Worm (Caenorhabditis elegans): ENCODE measurements around the gene srz-48.
"Not testable (repeated sequence)": the region's sequence is repeated elsewhere in the genome, so short reads cannot be mapped to it uniquely, and the experiment has no call there.

Gene srz-48

DNA sequence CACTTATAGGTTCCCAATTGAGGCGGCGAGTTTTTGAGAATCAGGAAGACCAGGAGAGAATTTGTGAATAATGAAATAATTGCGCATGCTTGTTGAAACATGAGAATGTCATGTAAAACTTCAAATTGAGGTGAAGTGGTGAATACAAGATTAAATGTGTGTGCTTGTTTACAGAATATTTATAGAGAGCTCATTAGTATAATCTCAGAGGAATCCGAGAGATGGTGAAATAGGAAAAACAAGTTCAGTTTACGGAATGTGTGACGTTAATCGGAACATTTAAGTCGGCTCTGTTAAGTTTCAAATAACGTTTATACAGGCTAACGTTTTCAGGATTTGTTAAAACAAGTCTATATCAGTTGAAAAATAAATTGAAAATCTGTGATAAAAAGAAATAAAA is 1.9 kb downstream of the srz-48 start, which contains the start of gene str-200:
str-200 (minus strand) TSS at position 101 of the 400 bp plus-strand sequence.
- no peak for TF ChIP-seq sma-9 (GFP tag; optimal IDR thresholded peaks at IDR 0.05)
- TF ChIP-seq sma-9 (tag; optimal IDR thresholded peaks at IDR 0.05), result no peak
- TF ChIP-seq nhr-237 (tag; optimal IDR thresholded peaks at IDR 0.05), result no peak
- TF ChIP-seq zag-1 (tag; optimal IDR thresholded peaks at IDR 0.05), result no peak
- no peak for TF ChIP-seq mbf-1 (tag; optimal IDR thresholded peaks at IDR 0.05)
- no peak for TF ChIP-seq unc-39 (tag; optimal IDR thresholded peaks at IDR 0.05)
- TF ChIP-seq ZK546.5 (tag; optimal IDR thresholded peaks at IDR 0.05), result no peak
- no peak for TF ChIP-seq nhr-6 (tag; optimal IDR thresholded peaks at IDR 0.05)
- TF ChIP-seq mab-5 (tag; optimal IDR thresholded peaks at IDR 0.05), result no peak
- no peak for TF ChIP-seq nhr-77 (tag; optimal IDR thresholded peaks at IDR 0.05)
- TF ChIP-seq egl-27 (tag; optimal IDR thresholded peaks at IDR 0.05), result no peak
- no peak for TF ChIP-seq nhr-21 (tag; optimal IDR thresholded peaks at IDR 0.05)
- no peak for TF ChIP-seq mdl-1 (tag; optimal IDR thresholded peaks at IDR 0.05)
- TF ChIP-seq fos-1 (tag; optimal IDR thresholded peaks at IDR 0.05), result no peak
- no peak for TF ChIP-seq sem-4 (tag; optimal IDR thresholded peaks at IDR 0.05)
- TF ChIP-seq C34F6.9 (tag; optimal IDR thresholded peaks at IDR 0.05), result no peak
- no peak for TF ChIP-seq F13H6.1 (tag; optimal IDR thresholded peaks at IDR 0.05)
- no peak for TF ChIP-seq ceh-82 (tag; optimal IDR thresholded peaks at IDR 0.05)
- TF ChIP-seq peb-1 (tag; optimal IDR thresholded peaks at IDR 0.05), result no peak
- TF ChIP-seq nhr-25 (tag; optimal IDR thresholded peaks at IDR 0.05), result no peak

DNA sequence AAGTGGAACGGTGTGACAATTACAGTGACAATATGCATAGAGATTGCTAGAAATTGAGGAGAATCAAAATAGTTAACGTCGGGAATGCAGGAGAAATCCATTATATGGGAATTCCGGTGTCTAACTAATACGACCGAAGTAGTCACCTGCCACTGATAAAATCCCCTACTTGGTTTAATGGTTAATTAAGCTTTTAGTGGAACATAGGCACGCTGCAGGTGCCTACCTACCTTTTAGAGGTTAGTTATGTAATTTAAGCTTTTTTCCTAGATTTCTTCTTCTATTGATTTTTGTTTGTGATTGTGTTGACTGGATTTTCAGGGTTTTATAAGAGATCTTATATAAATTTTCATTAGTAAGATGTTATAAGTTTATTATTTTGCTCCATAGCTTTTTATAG is 3.8 kb downstream of the srz-48 start, which contains the start of gene srh-203:
srh-203 (minus strand) TSS at position 101 of the 400 bp plus-strand sequence.
- TF ChIP-seq gmeb-1, nhr-129, elt-1 (tag; optimal IDR thresholded peaks at IDR 0.05): not testable (repeated sequence)

DNA sequence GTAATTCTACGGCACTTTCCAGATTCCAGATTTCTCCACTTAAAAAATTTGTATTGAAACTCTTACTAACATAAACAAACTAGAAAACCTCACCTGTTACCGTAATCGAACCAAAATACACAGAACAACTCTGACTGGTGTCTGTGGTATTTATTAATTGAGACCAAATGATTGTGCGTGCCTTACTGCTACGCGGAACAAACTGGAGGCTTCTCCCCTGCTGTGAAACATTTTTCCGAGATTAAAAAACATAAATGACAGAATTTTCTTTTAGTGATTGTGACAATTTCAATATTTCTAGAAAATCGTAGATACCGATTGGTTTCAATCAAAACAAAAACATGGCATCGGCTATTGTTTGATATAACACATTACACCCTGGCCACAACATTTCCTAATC is 10.1 kb downstream of the srz-48 start:
- TF ChIP-seq zag-1 (tag; optimal IDR thresholded peaks at IDR 0.05), result no peak
- TF ChIP-seq peb-1 (tag; optimal IDR thresholded peaks at IDR 0.05), result no peak
- no peak for TF ChIP-seq nhr-10 (tag; optimal IDR thresholded peaks at IDR 0.05)
- no peak for TF ChIP-seq nhr-11 (tag; optimal IDR thresholded peaks at IDR 0.05)
- no peak for TF ChIP-seq unc-39 (tag; optimal IDR thresholded peaks at IDR 0.05)
- TF ChIP-seq ZK546.5 (tag; optimal IDR thresholded peaks at IDR 0.05), result no peak
- no peak for TF ChIP-seq elt-3 (tag; optimal IDR thresholded peaks at IDR 0.05)
- TF ChIP-seq nhr-25 (tag; optimal IDR thresholded peaks at IDR 0.05), result no peak

DNA sequence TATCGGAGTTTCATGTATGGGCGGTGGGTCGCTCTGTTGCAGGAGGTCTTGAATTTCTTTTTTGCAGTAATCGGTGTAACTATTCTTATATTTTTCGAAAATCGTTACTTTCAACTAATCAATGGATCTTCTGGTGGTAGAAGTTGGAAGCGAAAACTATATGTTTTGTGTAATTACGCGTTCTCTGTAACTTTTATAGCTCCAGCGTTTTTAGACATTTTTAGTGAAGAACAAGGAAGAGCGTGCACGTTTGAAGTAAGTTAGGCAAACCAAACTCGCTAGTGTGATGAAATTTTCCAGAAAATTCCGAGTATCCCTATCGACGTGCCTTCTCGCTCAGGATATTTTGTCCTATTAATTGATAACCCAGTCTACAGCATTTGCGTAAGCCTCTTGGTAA is 20.6 kb downstream of the srz-48 start, which contains the start of gene srh-154:
srh-154 (plus strand) TSS at position 301 of the 400 bp plus-strand sequence.
- TF ChIP-seq lin-11 (tag; optimal IDR thresholded peaks at IDR 0.05), result no peak

DNA sequence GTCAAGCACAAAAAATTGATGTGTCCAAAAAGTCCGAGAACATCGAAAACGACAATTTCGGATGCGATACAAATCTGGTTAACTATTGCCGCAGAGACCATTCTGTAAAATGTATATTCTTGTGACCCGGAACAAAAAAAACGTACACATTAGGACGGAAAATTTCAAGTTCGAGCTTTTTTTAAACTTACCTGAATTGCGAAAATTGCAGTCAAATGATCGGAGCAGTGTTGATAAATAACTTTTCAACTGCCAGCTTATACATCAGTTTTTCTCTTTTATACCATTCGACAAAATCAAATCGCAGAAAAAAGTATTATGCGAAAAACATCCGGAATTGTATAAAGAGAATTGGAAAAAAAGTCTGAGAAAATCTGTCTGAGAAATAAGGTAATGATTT is 21.6 kb downstream of the srz-48 start, which contains the start of gene srsx-2:
srsx-2 (minus strand) TSS at position 101 of the 400 bp plus-strand sequence.
- TF ChIP-seq mab-5 (tag; optimal IDR thresholded peaks at IDR 0.05) (no peak), ztf-1 (GFP tag; conservative IDR thresholded peaks at IDR 0.05) (no peak), egl-27 (tag; optimal IDR thresholded peaks at IDR 0.05) (no peak), nhr-10 (tag; optimal IDR thresholded peaks at IDR 0.05) (no peak), lin-11 (tag; optimal IDR thresholded peaks at IDR 0.05) (no peak), nhr-129 (tag; optimal IDR thresholded peaks at IDR 0.05) (no peak), lin-13 (GFP tag; optimal IDR thresholded peaks at IDR 0.05) (no peak), ztf-11 (tag; optimal IDR thresholded peaks at IDR 0.05) (no peak), sma-9 (GFP tag; optimal IDR thresholded peaks at IDR 0.05) (no peak), sma-9 (tag; optimal IDR thresholded peaks at IDR 0.05) (no peak), gmeb-1 (tag; optimal IDR thresholded peaks at IDR 0.05) (no peak), nhr-6 (tag; optimal IDR thresholded peaks at IDR 0.05) (no peak), crh-2 (tag; optimal IDR thresholded peaks at IDR 0.05) (no peak), snpc-4 (tag; optimal IDR thresholded peaks at IDR 0.05) (no peak), unc-55 (GFP tag; optimal IDR thresholded peaks at IDR 0.05) (no peak), F13H6.1 (tag; optimal IDR thresholded peaks at IDR 0.05) (no peak), sem-4 (tag; optimal IDR thresholded peaks at IDR 0.05) (no peak)

DNA sequence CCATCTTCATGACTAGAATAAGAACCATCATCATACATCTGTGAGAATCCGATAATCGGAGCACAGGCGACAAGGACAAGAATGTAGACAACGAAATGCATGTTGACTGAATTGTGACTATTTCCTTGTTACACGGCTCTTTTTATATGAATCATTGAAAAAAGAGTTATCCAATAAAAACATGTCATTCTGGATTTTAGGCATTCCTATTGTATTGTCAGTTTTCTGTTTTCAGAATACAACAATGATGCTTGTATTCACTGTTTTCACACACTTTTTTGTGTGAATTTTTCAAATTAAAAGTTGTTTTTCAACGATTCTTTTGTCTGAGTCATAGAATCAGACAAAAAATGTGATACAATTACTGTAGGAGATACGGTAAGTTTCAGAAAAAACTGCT is 23.5 kb downstream of the srz-48 start, which contains the start of gene F20E11.18:
F20E11.18 (minus strand) TSS at position 101 of the 400 bp plus-strand sequence.
- TF ChIP-seq snpc-4 (tag; optimal IDR thresholded peaks at IDR 0.05), result no peak
- TF ChIP-seq nhr-11 (tag; optimal IDR thresholded peaks at IDR 0.05), result no peak
- no peak for TF ChIP-seq dmd-4 (tag; optimal IDR thresholded peaks at IDR 0.05)
- TF ChIP-seq nhr-77 (tag; optimal IDR thresholded peaks at IDR 0.05), result no peak
- TF ChIP-seq Y55F3AM.14 (GFP tag; optimal IDR thresholded peaks at IDR 0.05), result no peak
- no peak for TF ChIP-seq nhr-10 (tag; optimal IDR thresholded peaks at IDR 0.05)
- no peak for TF ChIP-seq zag-1 (tag; optimal IDR thresholded peaks at IDR 0.05)
